Fruit fly (Drosophila melanogaster): Measurements from ENCODE around the gene Elo68beta.

The Elo68beta gene

dm6 chr3L:11089805-11090440, 11.6 kb downstream of the Elo68beta start (continued):
- TF ChIP-seq CG8388 (GFP tag; optimal IDR thresholded peaks at IDR 0.05) (peak; percentile 90), E2f1 (GFP tag; IDR thresholded peaks at IDR 0.05) (peak; percentile 84), Hr78 (GFP tag; optimal IDR thresholded peaks at IDR 0.05) (peak in 1 of 2 experiments; percentile 87), repo (GFP tag; optimal IDR thresholded peaks at IDR 0.05) (peak; percentile 78), NFAT (GFP tag; IDR thresholded peaks at IDR 0.05) (no peak), Trl (optimal IDR thresholded peaks at IDR 0.05) (no peak), Trl (GFP tag; optimal IDR thresholded peaks at IDR 0.05) (peak; percentile 81), seq (GFP tag; IDR thresholded peaks at IDR 0.05) (peak; percentile 85), Med (GFP tag) (peak; percentile 86), CG14441 (GFP tag; IDR thresholded peaks at IDR 0.05) (peak; percentile 73; the same call in 1 of the 2 replicates), ab (GFP tag; optimal IDR thresholded peaks at IDR 0.05) (peak; percentile 51), tap (tag; optimal IDR thresholded peaks at IDR 0.05) (peak; percentile 87), zfh2 (GFP tag; optimal IDR thresholded peaks at IDR 0.05) (peak; percentile 46), Scr (GFP tag; IDR thresholded peaks at IDR 0.05; ENCODE audit: partially characterized antibody) (no peak), Hr51 (GFP tag; optimal IDR thresholded peaks at IDR 0.05) (peak; percentile 68 to 97), CG14014 (GFP tag; IDR thresholded peaks at IDR 0.05) (peak; percentile 77), Ssrp (tag; optimal IDR thresholded peaks at IDR 0.05) (peak; percentile 94), CG14860 (GFP tag; IDR thresholded peaks at IDR 0.05; ENCODE audit: partially characterized antibody) (peak; percentile 47; the same call in 1 of the 3 replicates), Nf-YB (GFP tag; optimal IDR thresholded peaks at IDR 0.05) (peak; percentile 83), PHDP (tag; optimal IDR thresholded peaks at IDR 0.05) (peak; percentile 89), hbn (GFP tag; IDR thresholded peaks at IDR 0.05; ENCODE audit: partially characterized antibody) (no peak), CG12769 (tag; optimal IDR thresholded peaks at IDR 0.05) (peak; percentile 3), gcm (GFP tag; optimal IDR thresholded peaks at IDR 0.05) (peak; percentile 91), BEAF-32 (GFP tag; optimal IDR thresholded peaks at IDR 0.05) (no peak), stwl (tag; optimal IDR thresholded peaks at IDR 0.05) (peak; percentile 18), B-H2 (GFP tag; optimal IDR thresholded peaks at IDR 0.05) (no peak), CG12236 (GFP tag; optimal IDR thresholded peaks at IDR 0.05) (peak; percentile 82), CG7839 (tag; optimal IDR thresholded peaks at IDR 0.05) (peak; percentile 97), cato (GFP tag; optimal IDR thresholded peaks at IDR 0.05; ENCODE audit: borderline replicate concordance) (peak; percentile 82), her (GFP tag; optimal IDR thresholded peaks at IDR 0.05) (peak; percentile 54), CG3995 (GFP tag; optimal IDR thresholded peaks at IDR 0.05) (no peak), CG10654 (GFP tag; optimal IDR thresholded peaks at IDR 0.05) (peak; percentile 52), CkIIα-i1 (GFP tag; IDR thresholded peaks at IDR 0.05) (no peak), CG11093 (GFP tag; IDR thresholded peaks at IDR 0.05) (peak; percentile 72), CG11247 (GFP tag; IDR thresholded peaks at IDR 0.05) (peak; percentile 58; the same call in 1 of the 2 replicates), CG2875 (GFP tag; optimal IDR thresholded peaks at IDR 0.05) (peak; percentile 90), D (optimal IDR thresholded peaks at IDR 0.05) (no peak), D (GFP tag; optimal IDR thresholded peaks at IDR 0.05) (peak; percentile 87), exex (tag; optimal IDR thresholded peaks at IDR 0.05) (no peak), CG8478 (optimal IDR thresholded peaks at IDR 0.05) (no peak), CG4854 (GFP tag; optimal IDR thresholded peaks at IDR 0.05) (peak; percentile 73), CG14050 (GFP tag; IDR thresholded peaks at IDR 0.05) (peak; percentile 35; the same call in 2 of the 3 replicates), crc (GFP tag; optimal IDR thresholded peaks at IDR 0.05) (peak; percentile 61), z (GFP tag; IDR thresholded peaks at IDR 0.05) (peak; percentile 76; the same call in 1 of the 3 replicates), CG2129 (GFP tag; IDR thresholded peaks at IDR 0.05; ENCODE audit: partially characterized antibody) (no peak), CG34422 (GFP tag; IDR thresholded peaks at IDR 0.05) (peak; percentile 74), CG10267 (tag; optimal IDR thresholded peaks at IDR 0.05) (peak; percentile 88), CG13624 (GFP tag; optimal IDR thresholded peaks at IDR 0.05) (peak; percentile 26), CG10543 (GFP tag; optimal IDR thresholded peaks at IDR 0.05) (peak; percentile 65), CG1529 (GFP tag; optimal IDR thresholded peaks at IDR 0.05) (peak; percentile 94)
